Worm (Caenorhabditis elegans): ENCODE measurements around the gene clec-252.

Gene clec-252

ce11 chrV:18748726-18749125 lies at the start of gene clec-252:
Gene clec-252 (minus strand): TSS chrV:18748826.
- peak in 1 of 2 experiments; percentile 41 for TF ChIP-seq unc-62 (GFP tag; optimal IDR thresholded peaks at IDR 0.05 in 1 of 2)
- TF ChIP-seq unc-62 (tag; optimal IDR thresholded peaks at IDR 0.05) = no peak
- TF ChIP-seq lin-29 (GFP tag; IDR thresholded peaks at IDR 0.05) = no peak

- no peak for TF ChIP-seq ceh-32 (tag; optimal IDR thresholded peaks at IDR 0.05; ENCODE audit: poor library complexity)
- no peak for TF ChIP-seq duxl-1 (tag; optimal IDR thresholded peaks at IDR 0.05; ENCODE audit: poor library complexity)
- TF ChIP-seq aha-1 (tag) = peak; percentile 4
- TF ChIP-seq lin-29 (GFP tag; IDR thresholded peaks at IDR 0.05) = no peak
- no peak for TF ChIP-seq zip-11 (GFP tag; IDR thresholded peaks at IDR 0.05)
- TF ChIP-seq F49E8.2 (tag; optimal IDR thresholded peaks at IDR 0.05; ENCODE audit: borderline replicate concordance) = no peak
- no peak for TF ChIP-seq dve-1 (tag; optimal IDR thresholded peaks at IDR 0.05; ENCODE audit: insufficient read depth)
- TF ChIP-seq nhr-28 (tag; optimal IDR thresholded peaks at IDR 0.05) = no peak
Measured at ce11 chrV:18790658-18791057, 42.0 kb upstream of the clec-252 start, which contains the start of gene nhr-231. Gene nhr-231 (plus strand): TSS chrV:18790958.

DNA sequence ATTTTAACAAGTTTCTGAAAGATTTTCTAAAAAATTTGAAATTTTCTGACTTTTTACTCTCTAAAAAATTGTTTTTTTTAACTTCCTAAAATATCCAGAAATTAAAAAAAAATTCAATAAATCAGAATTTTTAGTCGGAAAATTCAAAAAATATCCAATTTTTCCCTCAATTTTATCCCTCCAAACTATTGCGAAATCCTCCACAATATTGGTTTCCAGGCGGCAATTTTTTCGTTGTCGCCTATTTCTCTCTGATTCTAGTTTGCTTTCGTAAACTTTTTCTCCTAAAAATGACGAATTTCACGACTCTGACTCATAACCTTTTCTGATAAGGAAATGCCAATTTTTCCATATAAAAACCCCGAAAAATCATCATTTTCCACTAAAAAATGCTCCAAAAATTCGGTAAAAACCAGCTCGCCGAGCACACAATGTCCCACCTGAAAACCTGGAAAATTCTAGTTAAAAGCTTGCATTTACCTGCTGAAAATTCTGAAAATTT lies 38.8 kb upstream of the clec-252 start, which contains the start of gene Y17D7B.2:
Gene Y17D7B.2 (plus strand): TSS at position 323 of the 502 bp plus-strand sequence.
- TF ChIP-seq nhr-6 (tag; optimal IDR thresholded peaks at IDR 0.05) (peak; percentile 62), F49E8.2 (tag; optimal IDR thresholded peaks at IDR 0.05; ENCODE audit: borderline replicate concordance) (no peak), dmd-6 (GFP tag; IDR thresholded peaks at IDR 0.05) (peak; percentile 39), Y5F2A.4 (GFP tag; optimal IDR thresholded peaks at IDR 0.05) (no peak), mdl-1 (tag; optimal IDR thresholded peaks at IDR 0.05) (no peak), zip-2 (tag; optimal IDR thresholded peaks at IDR 0.05) (peak; percentile 73)

DNA sequence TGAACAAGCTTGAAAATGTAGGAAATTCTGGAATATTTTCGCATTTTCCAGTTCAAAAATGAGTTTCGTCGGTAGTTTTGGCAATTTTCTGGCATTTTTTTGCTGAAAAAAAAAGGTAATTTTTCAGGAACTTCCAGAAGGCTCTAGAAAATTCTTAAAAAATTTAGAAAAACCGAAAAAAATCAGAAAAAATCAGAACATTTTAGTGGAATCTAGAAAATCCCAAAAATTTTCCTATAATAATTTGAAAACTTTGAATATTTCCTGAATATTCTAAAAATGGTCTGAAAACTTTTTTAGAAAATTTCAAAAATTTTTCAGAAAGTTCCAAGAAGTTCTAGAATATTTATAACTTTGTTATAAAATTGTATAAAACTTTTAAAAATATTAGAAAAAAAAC lies 38.1 kb upstream of the clec-252 start, which contains the start of gene Y17D7B.3:
Gene Y17D7B.3 (minus strand): TSS at position 101 of the 400 bp plus-strand sequence.
- TF ChIP-seq unc-62 (GFP tag; optimal IDR thresholded peaks at IDR 0.05 in 1 of 2) (no peak), unc-62 (tag; optimal IDR thresholded peaks at IDR 0.05) (no peak), F37D6.2 (tag; optimal IDR thresholded peaks at IDR 0.05) (no peak), ztf-7 (tag; optimal IDR thresholded peaks at IDR 0.05) (no peak), madf-5 (GFP tag; IDR thresholded peaks at IDR 0.05) (no peak), daf-12 (tag; optimal IDR thresholded peaks at IDR 0.05) (no peak), nhr-11 (tag; optimal IDR thresholded peaks at IDR 0.05) (no peak), lin-38 (GFP tag; IDR thresholded peaks at IDR 0.05) (no peak)

DNA sequence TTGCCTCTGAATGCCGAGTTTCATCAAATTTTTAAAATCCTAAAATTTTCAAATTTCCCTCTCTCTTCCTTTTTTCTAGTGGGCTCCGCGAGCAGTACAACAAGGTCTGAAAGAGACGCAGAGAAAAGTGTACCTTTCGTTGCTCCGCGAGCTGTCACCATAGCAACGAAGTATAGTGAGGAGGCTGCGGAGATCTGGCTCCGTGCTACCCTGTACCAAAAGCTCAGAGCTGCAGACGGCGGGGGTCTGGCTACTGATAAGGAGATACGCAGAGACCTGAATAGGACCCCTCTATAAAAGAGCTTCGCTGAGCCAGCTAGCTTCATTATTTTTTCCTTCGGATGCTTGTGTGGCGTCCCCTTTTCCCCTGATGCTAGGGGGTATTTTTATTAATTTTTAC lies 34.8 kb upstream of the clec-252 start, which contains the start of gene Y17D7B.10:
Gene Y17D7B.10 (plus strand): TSS at position 243 of the 400 bp plus-strand sequence.
- TF ChIP-seq aha-1 (tag) (no peak), unc-39 (tag; optimal IDR thresholded peaks at IDR 0.05) (no peak), set-16 (GFP tag; IDR thresholded peaks at IDR 0.05) (0 out of 2 replicates have a peak, but pooled peaks have one; percentile 9)

- TF ChIP-seq sdz-12 (GFP tag; optimal IDR thresholded peaks at IDR 0.05) (no peak), ztf-7 (tag; optimal IDR thresholded peaks at IDR 0.05) (no peak), mep-1 (tag; optimal IDR thresholded peaks at IDR 0.05) (peak; percentile 25), skn-1 (tag; optimal IDR thresholded peaks at IDR 0.05) (no peak), rbr-2 (tag; optimal IDR thresholded peaks at IDR 0.05) (no peak), daf-8 (GFP tag; IDR thresholded peaks at IDR 0.05) (no peak), F26F4.8 (GFP tag; conservative IDR thresholded peaks at IDR 0.05) (no peak), lin-38 (GFP tag; IDR thresholded peaks at IDR 0.05) (no peak), hlh-30 (tag; optimal IDR thresholded peaks at IDR 0.05; ENCODE audit: insufficient read depth) (peak; percentile 3), ceh-82 (tag; optimal IDR thresholded peaks at IDR 0.05) (no peak), lin-1 (GFP tag; IDR thresholded peaks at IDR 0.05) (no peak), nhr-102 (tag; optimal IDR thresholded peaks at IDR 0.05) (no peak), zip-11 (GFP tag; IDR thresholded peaks at IDR 0.05) (no peak), nhr-48 (tag; optimal IDR thresholded peaks at IDR 0.05) (peak; percentile 4), ztf-11 (tag; optimal IDR thresholded peaks at IDR 0.05) (no peak), F49E8.2 (tag; optimal IDR thresholded peaks at IDR 0.05; ENCODE audit: borderline replicate concordance) (no peak), php-3 (GFP tag; IDR thresholded peaks at IDR 0.05) (peak; percentile 40; the same call in 1 of the 2 replicates), nhr-41 (GFP tag; IDR thresholded peaks at IDR 0.05) (no peak), unc-130 (GFP tag; optimal IDR thresholded peaks at IDR 0.05) (no peak), hif-1 (tag; optimal IDR thresholded peaks at IDR 0.05) (no peak), dmd-9 (GFP tag; IDR thresholded peaks at IDR 0.05) (no peak), tag-97 (GFP tag; IDR thresholded peaks at IDR 0.05) (no peak)
Measured at ce11 chrV:18782747-18783146, 34.1 kb upstream of the clec-252 start.
